Worm (Caenorhabditis elegans) whole organism, late embryonic: ENCODE data around the gene F09C8.1.

Experiments used
- C08G9.2 ChIP-seq: sonication (generic microtip); optimal IDR thresholded peaks from 2 replicates; lab custom pipeline; 2016; ENCODE audit warnings: mild to moderate bottlenecking, missing genetic modification characterization, moderate library complexity, missing compliant biosample characterization
- C38D4.7 ChIP-seq: fragments of 200-800 bp; sonication (Bioruptor generic); optimal IDR thresholded peaks from 2 replicates; lab custom pipeline; 2018; ENCODE audit warnings: mild to moderate bottlenecking, missing genetic modification characterization, moderate library complexity, missing compliant biosample characterization
- F13H6.1 ChIP-seq: sonication (generic microtip); optimal IDR thresholded peaks from 2 replicates; lab custom pipeline; 2016; ENCODE audit warnings: missing genetic modification characterization, missing compliant biosample characterization
- K02D7.2 ChIP-seq: sonication (generic microtip); optimal IDR thresholded peaks from 2 replicates; lab custom pipeline; 2017; ENCODE audit warnings: mild to moderate bottlenecking, missing genetic modification characterization, missing compliant biosample characterization
- K09A11.1 ChIP-seq: sonication (generic microtip); optimal IDR thresholded peaks from 2 replicates; lab custom pipeline; 2017; ENCODE audit warnings: antibody characterized with exemption, mild to moderate bottlenecking, missing genetic modification characterization, missing compliant biosample characterization; ENCODE audit not compliant: insufficient read depth
- T23F11.4 ChIP-seq: fragments of 200-800 bp; sonication (Bioruptor generic); optimal IDR thresholded peaks from 2 replicates; lab custom pipeline; 2018; ENCODE audit warnings: mild to moderate bottlenecking, missing genetic modification characterization, missing compliant biosample characterization
- ceh-14 ChIP-seq: sonication (generic microtip); optimal IDR thresholded peaks from 2 replicates; lab custom pipeline; 2016; ENCODE audit warnings: missing genotype, missing genetic modification characterization, missing compliant biosample characterization
- ceh-18 ChIP-seq: sonication (generic microtip); optimal IDR thresholded peaks from 2 replicates; lab custom pipeline; 2016; ENCODE audit warnings: missing genetic modification characterization, missing compliant biosample characterization
- ceh-2 ChIP-seq: sonication (generic microtip); optimal IDR thresholded peaks from 2 replicates; lab custom pipeline; 2016; ENCODE audit warnings: missing genotype, missing genetic modification characterization, missing compliant biosample characterization
- ceh-22 ChIP-seq: sonication (generic microtip); optimal IDR thresholded peaks from 2 replicates; lab custom pipeline; 2017; ENCODE audit warnings: missing biosample characterization, missing genetic modification characterization
- ceh-24 ChIP-seq: sonication (generic microtip); optimal IDR thresholded peaks from 2 replicates; lab custom pipeline; 2016; ENCODE audit warnings: mild to moderate bottlenecking, missing genetic modification characterization, missing compliant biosample characterization
- ceh-31 ChIP-seq: sonication (generic microtip); optimal IDR thresholded peaks from 2 replicates; lab custom pipeline; 2016; ENCODE audit warnings: missing genetic modification characterization, missing compliant biosample characterization
- ceh-6 ChIP-seq: fragments of 200-800 bp; sonication (Bioruptor generic); optimal IDR thresholded peaks from 2 replicates; lab custom pipeline; 2018; ENCODE audit warnings: mild to moderate bottlenecking, missing genetic modification characterization, missing compliant biosample characterization
- ceh-9 ChIP-seq: sonication (generic microtip); optimal IDR thresholded peaks from 2 replicates; lab custom pipeline; 2016; ENCODE audit warnings: mild to moderate bottlenecking, missing genetic modification characterization, inconsistent platforms, missing compliant biosample characterization
- dmd-4 ChIP-seq: sonication (generic microtip); optimal IDR thresholded peaks from 2 replicates; lab custom pipeline; 2016; ENCODE audit warnings: borderline replicate concordance, missing genetic modification characterization, missing compliant biosample characterization
- elt-2 ChIP-seq: sonication (generic microtip); optimal IDR thresholded peaks from 2 replicates; lab custom pipeline; 2016; ENCODE audit warnings: missing genetic modification reagents, missing genetic modification characterization, missing compliant biosample characterization
- elt-4 ChIP-seq: sonication (generic microtip); optimal IDR thresholded peaks from 2 replicates; lab custom pipeline; 2016; ENCODE audit warnings: missing genetic modification characterization, missing compliant biosample characterization
- eyg-1 ChIP-seq: sonication (generic microtip); optimal IDR thresholded peaks from 2 replicates; lab custom pipeline; 2016; ENCODE audit warnings: missing genotype, missing genetic modification characterization, missing compliant biosample characterization
- fkh-6 ChIP-seq: sonication (generic microtip); optimal IDR thresholded peaks from 2 replicates; lab custom pipeline; 2016; ENCODE audit warnings: missing genetic modification characterization, missing compliant biosample characterization
- gmeb-2 ChIP-seq: sonication (generic microtip); optimal IDR thresholded peaks from 2 replicates; lab custom pipeline; 2016; ENCODE audit warnings: missing genetic modification characterization, inconsistent platforms, missing compliant biosample characterization
- hlh-15 ChIP-seq: sonication (generic microtip); optimal IDR thresholded peaks from 2 replicates; lab custom pipeline; 2016; ENCODE audit warnings: missing genetic modification characterization, missing compliant biosample characterization
- hlh-30 ChIP-seq: sonication (generic microtip); optimal IDR thresholded peaks from 2 replicates; lab custom pipeline; 2017; ENCODE audit warnings: antibody characterized with exemption, missing genetic modification characterization, missing compliant biosample characterization; ENCODE audit not compliant: insufficient read depth
- hlh-6 ChIP-seq: sonication (generic microtip); optimal IDR thresholded peaks from 2 replicates; lab custom pipeline; 2016; ENCODE audit warnings: missing genotype, missing genetic modification characterization, missing compliant biosample characterization
- lim-6 ChIP-seq: sonication (generic microtip); optimal IDR thresholded peaks from 2 replicates; lab custom pipeline; 2016; ENCODE audit warnings: missing genetic modification characterization, missing compliant biosample characterization
- madf-2 ChIP-seq: sonication (generic microtip); optimal IDR thresholded peaks from 2 replicates; lab custom pipeline; 2017; ENCODE audit warnings: missing genetic modification characterization, missing compliant biosample characterization
- mec-3 ChIP-seq: sonication (generic microtip); optimal IDR thresholded peaks from 2 replicates; lab custom pipeline; 2016; ENCODE audit warnings: borderline replicate concordance, missing genetic modification characterization, missing compliant biosample characterization
- nfya-1 ChIP-seq: sonication (generic microtip); optimal IDR thresholded peaks from 2 replicates; lab custom pipeline; 2017; ENCODE audit warnings: missing genetic modification characterization, mild to moderate bottlenecking, missing compliant biosample characterization, antibody characterized with exemption, moderate library complexity
- npax-4 ChIP-seq: sonication (generic microtip); optimal IDR thresholded peaks from 2 replicates; lab custom pipeline; 2016; ENCODE audit warnings: missing genetic modification characterization, missing compliant biosample characterization
- pag-3 ChIP-seq: sonication (generic microtip); optimal IDR thresholded peaks from 2 replicates; lab custom pipeline; 2016; ENCODE audit warnings: missing compliant biosample characterization, missing genetic modification characterization, borderline replicate concordance
- pat-9 ChIP-seq: fragments of 200-800 bp; sonication (Bioruptor generic); optimal IDR thresholded peaks from 2 replicates; lab custom pipeline; 2018; ENCODE audit warnings: mild to moderate bottlenecking, missing genetic modification characterization, moderate library complexity, missing compliant biosample characterization
- pax-1 ChIP-seq: fragments of 150-350 bp; optimal IDR thresholded peaks from 2 replicates; lab custom pipeline; 2014; ENCODE audit warnings: missing biosample characterization, missing genetic modification characterization
- pha-4 ChIP-seq: fragments of 150-350 bp; optimal IDR thresholded peaks from 2 replicates; lab custom pipeline; 2018; ENCODE audit warnings: missing biosample characterization, missing genetic modification reagents, missing genetic modification characterization
- pqm-1 ChIP-seq: sonication (generic microtip); optimal IDR thresholded peaks from 2 replicates; lab custom pipeline; 2016; ENCODE audit warnings: missing genetic modification characterization, missing compliant biosample characterization
- pros-1 ChIP-seq: fragments of 150-350 bp; optimal IDR thresholded peaks from 2 replicates; lab custom pipeline; 2014; ENCODE audit warnings: missing biosample characterization, missing genetic modification reagents, missing genetic modification characterization
- rnt-1 ChIP-seq: sonication (generic microtip); optimal IDR thresholded peaks from 2 replicates; lab custom pipeline; 2016; ENCODE audit warnings: missing genetic modification characterization, missing compliant biosample characterization
- sox-2 ChIP-seq: fragments of 200-800 bp; sonication (Bioruptor generic); IDR thresholded peaks from 2 replicates; pipeline ENCODE4 v1.3.6; 2022; ENCODE audit warnings: missing genetic modification reagents, missing genetic modification characterization, missing compliant biosample characterization
- sox-4 ChIP-seq: sonication (generic microtip); optimal IDR thresholded peaks from 2 replicates; lab custom pipeline; 2017; ENCODE audit warnings: mild to moderate bottlenecking, missing genetic modification characterization, inconsistent platforms, missing compliant biosample characterization
- tbx-2 ChIP-seq: sonication (generic microtip); optimal IDR thresholded peaks from 2 replicates; lab custom pipeline; 2016; ENCODE audit warnings: missing genetic modification characterization, missing compliant biosample characterization
- ttx-3 ChIP-seq: sonication (generic microtip); optimal IDR thresholded peaks from 2 replicates; lab custom pipeline; 2016; ENCODE audit warnings: missing genetic modification reagents, missing genetic modification characterization, missing compliant biosample characterization
- unc-3 ChIP-seq, 2 experiments: fragments of 200-800 bp in 1 of 2; sonication (Bioruptor generic) in 1 of 2; sonication (generic microtip) in 1 of 2; conservative IDR thresholded peaks in 1 of 2; optimal IDR thresholded peaks in 1 of 2; 2 replicates each; pipeline versions ENCODE4 v1.3.6 to Lab custom; 2016 to 2022; ENCODE audit warnings: missing compliant biosample characterization in 2 of 2, missing genetic modification characterization in 2 of 2, missing genetic modification reagents in 1 of 2
- unc-42 ChIP-seq: sonication (generic microtip); optimal IDR thresholded peaks from 2 replicates; lab custom pipeline; 2016; ENCODE audit warnings: missing genotype, missing genetic modification characterization, missing compliant biosample characterization
- unc-55 ChIP-seq: sonication (generic microtip); optimal IDR thresholded peaks from 2 replicates; lab custom pipeline; 2017; ENCODE audit warnings: missing biosample characterization, missing genetic modification reagents, missing genetic modification characterization

Gene F09C8.1

ce11 chrX:16153744-16154143 is 9.6 kb downstream of the F09C8.1 start:
- TF ChIP-seq nfya-1 (tag; lab: Kevin White, UChicago) (no peak), elt-2 (peak; percentile 2)

ce11 chrX:16151302-16151701 is 12.0 kb downstream of the F09C8.1 start:
- no peak for TF ChIP-seq ceh-9 (tag; lab: Kevin White, UChicago)
- TF ChIP-seq ceh-24 (tag; lab: Kevin White, UChicago): no peak
- TF ChIP-seq ceh-2 (tag; lab: Kevin White, UChicago): no peak
- TF ChIP-seq F13H6.1: no peak
- no peak for TF ChIP-seq tbx-2 (tag; lab: Kevin White, UChicago)
- TF ChIP-seq lim-6 (tag; lab: Kevin White, UChicago): no peak
- no peak for TF ChIP-seq ceh-22
- no peak for TF ChIP-seq K09A11.1 (tag; lab: Kevin White, UChicago)
- no peak for TF ChIP-seq gmeb-2 (tag; lab: Kevin White, UChicago)
- TF ChIP-seq nfya-1 (tag; lab: Kevin White, UChicago): no peak
- no peak for TF ChIP-seq ttx-3 (tag; lab: Kevin White, UChicago)
- TF ChIP-seq pha-4: no peak

- no peak for TF ChIP-seq hlh-15
- TF ChIP-seq ceh-9 (tag; lab: Kevin White, UChicago): no peak
- TF ChIP-seq unc-55 (GFP tag; lab: Kevin White, UChicago): peak; percentile 26
- peak; percentile 30 for TF ChIP-seq elt-2
- TF ChIP-seq hlh-6 (tag; lab: Kevin White, UChicago): no peak
- TF ChIP-seq sox-2 (GFP tag; lab: Robert Waterston, UW): peak; percentile 29; the same call in 1 of the 2 replicates
- peak; percentile 44 for TF ChIP-seq T23F11.4 (GFP tag; lab: Kevin White, UChicago)
- TF ChIP-seq hlh-30 (tag; lab: Kevin White, UChicago): peak; percentile 45
- peak; percentile 6 for TF ChIP-seq sox-4 (tag; lab: Kevin White, UChicago)
- peak; percentile 23 for TF ChIP-seq pat-9 (tag; lab: Kevin White, UChicago)
- TF ChIP-seq, all 69 proteins: peak for 7
Measured at ce11 chrX:16150153-16150552, 13.2 kb downstream of the F09C8.1 start.

ce11 chrX:16147728-16148197 is 15.6 kb downstream of the F09C8.1 start:
- TF ChIP-seq sox-4 (tag; lab: Kevin White, UChicago) (peak; percentile 65), ceh-6 (peak; percentile 55), npax-4 (no peak), ceh-31 (peak; percentile 96), pros-1 (tag; lab: Kevin White, UChicago) (peak; percentile 72), sox-2 (GFP tag; lab: Robert Waterston, UW) (peak; percentile 58), pqm-1 (tag; lab: Kevin White, UChicago) (no peak), pag-3 (tag; lab: Kevin White, UChicago) (peak; percentile 71), lim-6 (tag; lab: Kevin White, UChicago) (no peak), unc-55 (GFP tag; lab: Kevin White, UChicago) (peak; percentile 89), elt-4 (tag; lab: Kevin White, UChicago) (no peak), fkh-6 (tag; lab: Kevin White, UChicago) (peak; percentile 60), T23F11.4 (GFP tag; lab: Kevin White, UChicago) (peak; percentile 52), dmd-4 (tag; lab: Kevin White, UChicago) (peak; percentile 63), pha-4 (no peak), tbx-2 (tag; lab: Kevin White, UChicago) (peak; percentile 92), ttx-3 (tag; lab: Kevin White, UChicago) (no peak), C08G9.2 (peak; percentile 59), elt-2 (peak; percentile 19), mec-3 (tag; lab: Kevin White, UChicago) (no peak), K09A11.1 (tag; lab: Kevin White, UChicago) (no peak), eyg-1 (tag; lab: Kevin White, UChicago) (peak; percentile 61), ceh-14 (peak; percentile 80), C38D4.7 (peak; percentile 17), madf-2 (peak; percentile 10), ceh-18 (tag; lab: Kevin White, UChicago) (peak; percentile 89), rnt-1 (tag; lab: Kevin White, UChicago) (peak; percentile 86), ceh-9 (tag; lab: Kevin White, UChicago) (no peak), K02D7.2 (tag; lab: Kevin White, UChicago) (no peak), gmeb-2 (tag; lab: Kevin White, UChicago) (no peak), unc-3 (GFP tag; conservative IDR thresholded peaks at IDR 0.05; lab: Robert Waterston, UW) (no peak), unc-3 (tag; optimal IDR thresholded peaks at IDR 0.05; lab: Kevin White, UChicago) (peak; percentile 27), pax-1 (no peak), hlh-6 (tag; lab: Kevin White, UChicago) (peak; percentile 65), ceh-22 (peak; percentile 60), hlh-15 (no peak), unc-42 (peak; percentile 91)
